Fruit fly (Drosophila melanogaster): ENCODE results near the gene toc.
A peak's percentile ranks its signal among the peaks of the same experiment; 100 is the strongest.

The toc gene

dm6 chr2L:3188875-3189274, 44.3 kb upstream of the toc start (continued):
- peak; percentile 39 for TF ChIP-seq lab (GFP tag; optimal IDR thresholded peaks at IDR 0.05)
- peak; percentile 15 for TF ChIP-seq Fer3 (tag; optimal IDR thresholded peaks at IDR 0.05)
- peak; percentile 36 for TF ChIP-seq CG11504 (tag; optimal IDR thresholded peaks at IDR 0.05)
- peak; percentile 41; the same call in 1 of the 2 replicates for TF ChIP-seq H2.0 (GFP tag; IDR thresholded peaks at IDR 0.05)
- no peak for TF ChIP-seq CG2875 (GFP tag; optimal IDR thresholded peaks at IDR 0.05)
- no peak for TF ChIP-seq lov (optimal IDR thresholded peaks at IDR 0.05)
- 0 out of 3 replicates have a peak, but pooled peaks have one; percentile 12 for TF ChIP-seq lov (GFP tag; IDR thresholded peaks at IDR 0.05)
- TF ChIP-seq CG4424 (GFP tag; optimal IDR thresholded peaks at IDR 0.05): peak; percentile 17
- TF ChIP-seq CG31365 (tag; optimal IDR thresholded peaks at IDR 0.05): no peak
- TF ChIP-seq wor (GFP tag; IDR thresholded peaks at IDR 0.05): 0 out of 2 replicates have a peak, but pooled peaks have one; percentile 10
- no peak for TF ChIP-seq her (GFP tag; optimal IDR thresholded peaks at IDR 0.05)
- TF ChIP-seq CG32532 (GFP tag; IDR thresholded peaks at IDR 0.05): 0 out of 2 replicates have a peak, but pooled peaks have one; percentile 36
- TF ChIP-seq CG13296 (GFP tag; optimal IDR thresholded peaks at IDR 0.05): no peak
- TF ChIP-seq prd (optimal IDR thresholded peaks at IDR 0.05): peak in 1 of 2 experiments; percentile 7
- peak; percentile 48; the same call in 2 of the 3 replicates for TF ChIP-seq prd (GFP tag; IDR thresholded peaks at IDR 0.05)
- no peak for TF ChIP-seq CG15011 (GFP tag; optimal IDR thresholded peaks at IDR 0.05)
- TF ChIP-seq CG1602 (GFP tag; optimal IDR thresholded peaks at IDR 0.05): no peak
- TF ChIP-seq dati (GFP tag; IDR thresholded peaks at IDR 0.05): 0 out of 2 replicates have a peak, but pooled peaks have one; percentile 16
- peak; percentile 58; the same call in 1 of the 2 replicates for TF ChIP-seq ttk (GFP tag; IDR thresholded peaks at IDR 0.05)
- TF ChIP-seq seq (GFP tag; IDR thresholded peaks at IDR 0.05): no peak
- TF ChIP-seq HmgD (GFP tag; optimal IDR thresholded peaks at IDR 0.05): no peak
- TF ChIP-seq CoRest (tag; optimal IDR thresholded peaks at IDR 0.05): no peak
- 0 out of 2 replicates have a peak, but pooled peaks have one; percentile 9 for TF ChIP-seq CG4404 (GFP tag; IDR thresholded peaks at IDR 0.05)
- no peak for TF ChIP-seq bcd (GFP tag; optimal IDR thresholded peaks at IDR 0.05)
- peak; percentile 32; the same call in 1 of the 2 replicates for TF ChIP-seq sisA (GFP tag; IDR thresholded peaks at IDR 0.05)
- TF ChIP-seq CG5953 (GFP tag; IDR thresholded peaks at IDR 0.05): 0 out of 2 replicates have a peak, but pooled peaks have one; percentile 15
- 0 out of 3 replicates have a peak, but pooled peaks have one; percentile 49 for TF ChIP-seq CG11456 (GFP tag; IDR thresholded peaks at IDR 0.05)
- TF ChIP-seq ind (GFP tag; optimal IDR thresholded peaks at IDR 0.05): peak; percentile 23
- peak; percentile 29; the same call in 1 of the 2 replicates for TF ChIP-seq lmd (GFP tag; IDR thresholded peaks at IDR 0.05)
- peak; percentile 0 for TF ChIP-seq CG12219 (GFP tag; optimal IDR thresholded peaks at IDR 0.05)
- peak; percentile 15 for TF ChIP-seq Sox102F (GFP tag; optimal IDR thresholded peaks at IDR 0.05)
- TF ChIP-seq Ada2b (GFP tag; IDR thresholded peaks at IDR 0.05): 0 out of 2 replicates have a peak, but pooled peaks have one; percentile 26
- TF ChIP-seq fd96Cb (tag; optimal IDR thresholded peaks at IDR 0.05): peak; percentile 21

- TF ChIP-seq CTCF (GFP tag; optimal IDR thresholded peaks at IDR 0.05): peak; percentile 82
- TF ChIP-seq Deaf1 (tag; optimal IDR thresholded peaks at IDR 0.05): no peak
- no peak for TF ChIP-seq CG13296 (GFP tag; optimal IDR thresholded peaks at IDR 0.05)
- no peak for TF ChIP-seq ssp (GFP tag; IDR thresholded peaks at IDR 0.05)
- peak; percentile 54 for TF ChIP-seq phol (tag; optimal IDR thresholded peaks at IDR 0.05)
- TF ChIP-seq CG17359 (tag; optimal IDR thresholded peaks at IDR 0.05): no peak
- TF ChIP-seq CG18262 (tag; optimal IDR thresholded peaks at IDR 0.05): no peak
- TF ChIP-seq NfI (GFP tag; optimal IDR thresholded peaks at IDR 0.05): no peak
- TF ChIP-seq CG1602 (GFP tag; optimal IDR thresholded peaks at IDR 0.05): no peak
- no peak for TF ChIP-seq CG18476 (GFP tag; optimal IDR thresholded peaks at IDR 0.05)
- no peak for TF ChIP-seq CG7839 (tag; optimal IDR thresholded peaks at IDR 0.05)
- TF ChIP-seq Ets65A (GFP tag): peak; percentile 9
- TF ChIP-seq CG43689 (GFP tag; IDR thresholded peaks at IDR 0.05): no peak
- TF ChIP-seq CG4404 (GFP tag; IDR thresholded peaks at IDR 0.05): no peak
- no peak for TF ChIP-seq D (optimal IDR thresholded peaks at IDR 0.05)
- no peak for TF ChIP-seq D (GFP tag; optimal IDR thresholded peaks at IDR 0.05)
- no peak for TF ChIP-seq lmd (GFP tag; IDR thresholded peaks at IDR 0.05)
- no peak for TF ChIP-seq Atf3 (GFP tag; optimal IDR thresholded peaks at IDR 0.05)
- no peak for TF ChIP-seq da (GFP tag; optimal IDR thresholded peaks at IDR 0.05)
- TF ChIP-seq CrebB (tag; optimal IDR thresholded peaks at IDR 0.05): no peak
- TF ChIP-seq Myb (GFP tag; optimal IDR thresholded peaks at IDR 0.05): no peak
- TF ChIP-seq ind (GFP tag; optimal IDR thresholded peaks at IDR 0.05): no peak
These were observed 38.6 kb upstream of the toc start for dm6 chr2L:3183205-3183604.
